In the genomic region with DNA sequence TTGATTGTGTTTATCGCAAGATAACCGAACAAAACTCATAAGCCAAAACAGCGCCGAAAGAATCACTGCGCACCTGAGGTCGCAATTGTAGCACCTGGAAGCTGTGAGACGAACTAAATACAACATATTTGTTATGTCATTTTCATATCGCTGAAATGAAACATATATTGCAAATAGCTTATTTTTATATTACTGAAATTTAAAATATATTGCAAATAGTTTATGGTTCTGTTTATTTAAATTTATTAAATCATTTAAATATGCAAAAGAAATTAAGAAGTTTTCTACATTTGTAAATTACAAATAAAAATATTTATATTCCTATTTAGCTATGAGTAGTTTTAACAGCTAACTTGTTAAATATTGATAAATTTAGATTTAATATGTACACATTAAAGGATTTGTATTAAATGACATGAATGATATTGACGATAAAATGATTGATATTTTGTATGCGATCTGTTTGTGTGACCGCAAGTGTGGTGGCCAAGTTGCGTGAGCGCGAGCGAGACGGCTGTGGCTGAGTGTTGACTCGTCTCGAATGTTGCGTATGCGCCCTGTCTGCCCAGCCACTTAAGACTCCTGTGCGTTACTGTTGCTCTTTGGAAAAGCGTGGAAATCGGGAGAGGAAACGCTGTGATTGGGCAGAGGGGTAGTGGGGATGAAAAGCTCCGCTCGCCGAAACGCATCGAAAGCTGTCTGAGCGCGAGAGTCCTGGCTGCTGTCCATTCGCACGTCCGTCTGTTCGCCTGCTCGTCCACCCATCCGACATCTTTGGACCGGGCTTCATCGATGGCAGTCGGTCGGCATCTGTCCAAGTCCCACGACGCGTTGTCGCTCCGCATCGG, we compare ENCODE assay signal across 2 fruit fly cellular contexts.
TF ChIP-seq lines count a peak whose summit lies in the region.

A gene (plus strand): TSS at position 798 of the 848 bp plus-strand sequence.

TF ChIP-seq in whole organism, embryonic, 481 proteins besides CTCF, POLR2A, EP300 and RAD21 (continued from another document and continues in another):
- no peak for TF ChIP-seq CG30431 (GFP tag; optimal IDR thresholded peaks at IDR 0.05; lab: Kevin White, UChicago)
- no peak for TF ChIP-seq Sin3A (optimal IDR thresholded peaks at IDR 0.05; lab: Kevin White, UChicago)
- peak; percentile 48 for TF ChIP-seq CG17829 (tag; optimal IDR thresholded peaks at IDR 0.05; lab: Kevin White, UChicago)
- TF ChIP-seq CG6654 (GFP tag; optimal IDR thresholded peaks at IDR 0.05; lab: Kevin White, UChicago) = peak; percentile 22
- TF ChIP-seq pita (GFP tag; optimal IDR thresholded peaks at IDR 0.05; lab: Kevin White, UChicago) = no peak
- no peak for TF ChIP-seq yki (optimal IDR thresholded peaks at IDR 0.05; lab: Kevin White, UChicago)
- no peak for TF ChIP-seq CG34224 (GFP tag; IDR thresholded peaks at IDR 0.05; lab: Robert Waterston, UW; ENCODE audit: partially characterized antibody)
- TF ChIP-seq CG15479 (GFP tag; optimal IDR thresholded peaks at IDR 0.05; lab: Kevin White, UChicago) = no peak
- peak; percentile 49 for TF ChIP-seq NfI (GFP tag; optimal IDR thresholded peaks at IDR 0.05; lab: Kevin White, UChicago)
- peak; percentile 78 for TF ChIP-seq gem (tag; optimal IDR thresholded peaks at IDR 0.05; lab: Kevin White, UChicago)
- TF ChIP-seq Oaz (GFP tag; IDR thresholded peaks at IDR 0.05; lab: Robert Waterston, UW) = no peak
- no peak for TF ChIP-seq cas (GFP tag; IDR thresholded peaks at IDR 0.05; lab: Robert Waterston, UW)
- TF ChIP-seq CG5180 (GFP tag; optimal IDR thresholded peaks at IDR 0.05; lab: Kevin White, UChicago) = peak; percentile 13
- TF ChIP-seq lov (optimal IDR thresholded peaks at IDR 0.05; lab: Kevin White, UChicago) = no peak
- no peak for TF ChIP-seq lov (GFP tag; IDR thresholded peaks at IDR 0.05; lab: Robert Waterston, UW)
- TF ChIP-seq Hmr (GFP tag; optimal IDR thresholded peaks at IDR 0.05; lab: Kevin White, UChicago) = peak; percentile 62
- TF ChIP-seq Xbp1 (GFP tag; optimal IDR thresholded peaks at IDR 0.05; lab: Kevin White, UChicago) = peak; percentile 27
- no peak for TF ChIP-seq CG9797 (GFP tag; optimal IDR thresholded peaks at IDR 0.05; lab: Kevin White, UChicago)
- TF ChIP-seq lola (GFP tag; optimal IDR thresholded peaks at IDR 0.05; lab: Kevin White, UChicago) = peak in 1 of 3 experiments; percentile 5
- peak; percentile 42 for TF ChIP-seq Hr3 (GFP tag; optimal IDR thresholded peaks at IDR 0.05; lab: Kevin White, UChicago)
- TF ChIP-seq pros (GFP tag; optimal IDR thresholded peaks at IDR 0.05; lab: Kevin White, UChicago) = no peak
- peak; percentile 86 for TF ChIP-seq CG7556 (GFP tag; optimal IDR thresholded peaks at IDR 0.05; lab: Kevin White, UChicago)
- TF ChIP-seq CG2889 (GFP tag; IDR thresholded peaks at IDR 0.05; lab: Robert Waterston, UW) = no peak
- TF ChIP-seq gce (GFP tag; IDR thresholded peaks at IDR 0.05; lab: Robert Waterston, UW) = peak; percentile 71; the same call in 1 of the 3 replicates
- peak; percentile 52 for TF ChIP-seq tio (GFP tag; optimal IDR thresholded peaks at IDR 0.05; lab: Kevin White, UChicago)
- TF ChIP-seq lab (GFP tag; optimal IDR thresholded peaks at IDR 0.05; lab: Kevin White, UChicago) = peak; percentile 62
- 0 out of 3 replicates have a peak, but pooled peaks have one; percentile 15 for TF ChIP-seq CG11093 (GFP tag; IDR thresholded peaks at IDR 0.05; lab: Robert Waterston, UW)
- TF ChIP-seq fru (optimal IDR thresholded peaks at IDR 0.05; lab: Kevin White, UChicago) = no peak
- TF ChIP-seq CG4424 (GFP tag; optimal IDR thresholded peaks at IDR 0.05; lab: Kevin White, UChicago) = peak; percentile 35
- no peak for TF ChIP-seq CG14441 (GFP tag; IDR thresholded peaks at IDR 0.05; lab: Robert Waterston, UW)
- no peak for TF ChIP-seq NC2α (GFP tag; optimal IDR thresholded peaks at IDR 0.05; lab: Kevin White, UChicago)
- TF ChIP-seq D19A (tag; optimal IDR thresholded peaks at IDR 0.05; lab: Kevin White, UChicago) = peak; percentile 44
- TF ChIP-seq CG9437 (GFP tag; optimal IDR thresholded peaks at IDR 0.05; lab: Kevin White, UChicago) = peak; percentile 73
- peak; percentile 15 for TF ChIP-seq fd3F (GFP tag; optimal IDR thresholded peaks at IDR 0.05; lab: Kevin White, UChicago)
- no peak for TF ChIP-seq Six4 (GFP tag; optimal IDR thresholded peaks at IDR 0.05; lab: Kevin White, UChicago)
- TF ChIP-seq hb (GFP tag; IDR thresholded peaks at IDR 0.05; lab: Robert Waterston, UW; ENCODE audit: partially characterized antibody) = no peak
- TF ChIP-seq CG10543 (GFP tag; optimal IDR thresholded peaks at IDR 0.05; lab: Kevin White, UChicago) = peak; percentile 38
- TF ChIP-seq Mrtf (GFP tag; IDR thresholded peaks at IDR 0.05; lab: Robert Waterston, UW) = peak; percentile 5; the same call in 1 of the 3 replicates
- peak; percentile 40 for TF ChIP-seq CG1233 (GFP tag; optimal IDR thresholded peaks at IDR 0.05; lab: Kevin White, UChicago)
- TF ChIP-seq Meics (GFP tag; optimal IDR thresholded peaks at IDR 0.05; lab: Kevin White, UChicago) = peak; percentile 77
- peak; percentile 5 for TF ChIP-seq sd (tag; optimal IDR thresholded peaks at IDR 0.05; lab: Kevin White, UChicago)
- no peak for TF ChIP-seq ssp (GFP tag; IDR thresholded peaks at IDR 0.05; lab: Robert Waterston, UW)
- no peak for TF ChIP-seq wek (GFP tag; optimal IDR thresholded peaks at IDR 0.05; lab: Kevin White, UChicago)
- TF ChIP-seq al (GFP tag; IDR thresholded peaks at IDR 0.05; lab: Robert Waterston, UW) = 0 out of 2 replicates have a peak, but pooled peaks have one; percentile 12
- TF ChIP-seq stwl (tag; optimal IDR thresholded peaks at IDR 0.05; lab: Kevin White, UChicago) = no peak
- no peak for TF ChIP-seq zen (tag; optimal IDR thresholded peaks at IDR 0.05; lab: Kevin White, UChicago)
- peak; percentile 66 for TF ChIP-seq CG12391 (tag; optimal IDR thresholded peaks at IDR 0.05; lab: Kevin White, UChicago)
- peak; percentile 71 for TF ChIP-seq CG31441 (GFP tag; IDR thresholded peaks at IDR 0.05; lab: Robert Waterston, UW)
- TF ChIP-seq CG30020 (tag; optimal IDR thresholded peaks at IDR 0.05; lab: Kevin White, UChicago) = no peak
- peak; percentile 41 for TF ChIP-seq HHEX (GFP tag; optimal IDR thresholded peaks at IDR 0.05; lab: Kevin White, UChicago)
- peak; percentile 28; the same call in 1 of the 2 replicates for TF ChIP-seq NFAT (GFP tag; IDR thresholded peaks at IDR 0.05; lab: Robert Waterston, UW)
- no peak for TF ChIP-seq stc (GFP tag; IDR thresholded peaks at IDR 0.05; lab: Robert Waterston, UW)
- peak; percentile 16 for TF ChIP-seq tap (tag; optimal IDR thresholded peaks at IDR 0.05; lab: Kevin White, UChicago)
- no peak for TF ChIP-seq MTF-1 (GFP tag; optimal IDR thresholded peaks at IDR 0.05; lab: Kevin White, UChicago; ENCODE audit: borderline replicate concordance)
- peak; percentile 53 for TF ChIP-seq Deaf1 (tag; optimal IDR thresholded peaks at IDR 0.05; lab: Kevin White, UChicago)
- TF ChIP-seq CG11696 (GFP tag; IDR thresholded peaks at IDR 0.05; lab: Robert Waterston, UW) = peak; percentile 71
- no peak for TF ChIP-seq Bdp1 (GFP tag; optimal IDR thresholded peaks at IDR 0.05; lab: Kevin White, UChicago)
- no peak for TF ChIP-seq Elba2 (GFP tag; optimal IDR thresholded peaks at IDR 0.05; lab: Kevin White, UChicago)
- TF ChIP-seq CG7745 (tag; optimal IDR thresholded peaks at IDR 0.05; lab: Kevin White, UChicago) = no peak
- TF ChIP-seq sim (GFP tag; IDR thresholded peaks at IDR 0.05; lab: Robert Waterston, UW) = no peak
- no peak for TF ChIP-seq dati (GFP tag; IDR thresholded peaks at IDR 0.05; lab: Robert Waterston, UW)

TF ChIP-seq in whole organism, prepupa, 60 proteins besides CTCF, POLR2A, EP300 and RAD21 (continued from another document):
- TF ChIP-seq dac (GFP tag; optimal IDR thresholded peaks at IDR 0.05; lab: Kevin White, UChicago) (no peak), eg (GFP tag; IDR thresholded peaks at IDR 0.05; lab: Robert Waterston, UW) (peak; percentile 19), vri (GFP tag; optimal IDR thresholded peaks at IDR 0.05; lab: Kevin White, UChicago) (no peak), CG8632 (GFP tag; optimal IDR thresholded peaks at IDR 0.05; lab: Kevin White, UChicago) (no peak), Smox (GFP tag; optimal IDR thresholded peaks at IDR 0.05; lab: Kevin White, UChicago) (peak; percentile 9), net (GFP tag; optimal IDR thresholded peaks at IDR 0.05; lab: Kevin White, UChicago) (peak; percentile 20), CG15336 (GFP tag; IDR thresholded peaks at IDR 0.05; lab: Robert Waterston, UW) (0 out of 2 replicates have a peak, but pooled peaks have one; percentile 27), achi (GFP tag; optimal IDR thresholded peaks at IDR 0.05; lab: Kevin White, UChicago) (peak; percentile 3), Eip78C (GFP tag; lab: Kevin White, UChicago) (peak; percentile 48), CG8119 (GFP tag; IDR thresholded peaks at IDR 0.05; lab: Robert Waterston, UW) (no peak; the same call in 2 of the 3 replicates), spab (GFP tag; optimal IDR thresholded peaks at IDR 0.05; lab: Kevin White, UChicago) (no peak), CG9139 (GFP tag; optimal IDR thresholded peaks at IDR 0.05; lab: Kevin White, UChicago) (no peak)
